Worm (Caenorhabditis elegans): ENCODE results near the gene R07B7.8.

Gene R07B7.8

ce11 chrV:12059719-12060118 is 24.4 kb downstream of the R07B7.8 start, which contains the start of gene R07B7.2:
R07B7.2 (minus strand) TSS chrV:12059753.
- no peak for TF ChIP-seq ces-1 (GFP tag; optimal IDR thresholded peaks at IDR 0.05)
- TF ChIP-seq lin-13 (tag; optimal IDR thresholded peaks at IDR 0.05): no peak
- TF ChIP-seq zip-8 (tag; optimal IDR thresholded peaks at IDR 0.05): peak; percentile 75
- no peak for TF ChIP-seq mls-2 (tag; optimal IDR thresholded peaks at IDR 0.05)
- no peak for TF ChIP-seq elt-3 (tag; optimal IDR thresholded peaks at IDR 0.05)
- no peak for TF ChIP-seq flh-1 (GFP tag; optimal IDR thresholded peaks at IDR 0.05)

- no peak for TF ChIP-seq mep-1 (tag; optimal IDR thresholded peaks at IDR 0.05)
- TF ChIP-seq lin-13 (tag; optimal IDR thresholded peaks at IDR 0.05): no peak
- TF ChIP-seq lin-32 (GFP tag; optimal IDR thresholded peaks at IDR 0.05): no peak
- TF ChIP-seq elt-1 (tag; optimal IDR thresholded peaks at IDR 0.05; ENCODE audit: borderline replicate concordance, insufficient read depth): no peak
- TF ChIP-seq nhr-2 (tag; optimal IDR thresholded peaks at IDR 0.05): no peak
- no peak for TF ChIP-seq cnd-1 (tag; optimal IDR thresholded peaks at IDR 0.05)
- no peak for TF ChIP-seq tbx-8 (GFP tag; optimal IDR thresholded peaks at IDR 0.05)
- no peak for TF ChIP-seq flh-1 (GFP tag; optimal IDR thresholded peaks at IDR 0.05)
These were observed 30.5 kb downstream of the R07B7.8 start, which contains the start of gene F10C2.7 for ce11 chrV:12053598-12053997. F10C2.7 (plus strand) TSS chrV:12053898.

ce11 chrV:12048445-12048844 is 35.7 kb downstream of the R07B7.8 start, which contains the start of gene dars-2:
dars-2 (plus strand) TSS chrV:12048745.
- no peak for TF ChIP-seq bed-3 (GFP tag; optimal IDR thresholded peaks at IDR 0.05)
- no peak for TF ChIP-seq zip-8 (tag; optimal IDR thresholded peaks at IDR 0.05)
- no peak for TF ChIP-seq sem-2 (GFP tag; optimal IDR thresholded peaks at IDR 0.05)

- TF ChIP-seq nhr-76 (tag; optimal IDR thresholded peaks at IDR 0.05) (no peak), hlh-1 (tag; optimal IDR thresholded peaks at IDR 0.05) (no peak), pha-4 (tag; optimal IDR thresholded peaks at IDR 0.05) (no peak), lin-13 (tag; optimal IDR thresholded peaks at IDR 0.05) (no peak), elt-1 (tag; optimal IDR thresholded peaks at IDR 0.05; ENCODE audit: borderline replicate concordance, insufficient read depth) (no peak), cnd-1 (tag; optimal IDR thresholded peaks at IDR 0.05) (no peak)
These were observed 36.4 kb downstream of the R07B7.8 start for ce11 chrV:12047735-12048134.

- TF ChIP-seq elt-3 (tag; optimal IDR thresholded peaks at IDR 0.05) (no peak), lin-13 (tag; optimal IDR thresholded peaks at IDR 0.05) (no peak), blmp-1 (tag; optimal IDR thresholded peaks at IDR 0.05) (no peak), mls-2 (tag; optimal IDR thresholded peaks at IDR 0.05) (no peak), ces-1 (GFP tag; optimal IDR thresholded peaks at IDR 0.05) (no peak), ceh-43 (GFP tag; optimal IDR thresholded peaks at IDR 0.05) (no peak), flh-1 (GFP tag; optimal IDR thresholded peaks at IDR 0.05) (no peak), mab-5 (tag; optimal IDR thresholded peaks at IDR 0.05) (no peak), ztf-11 (tag; optimal IDR thresholded peaks at IDR 0.05) (no peak), mep-1 (tag; optimal IDR thresholded peaks at IDR 0.05) (no peak), ham-2 (GFP tag; optimal IDR thresholded peaks at IDR 0.05) (no peak), drap-1 (GFP tag; optimal IDR thresholded peaks at IDR 0.05) (no peak), elt-1 (tag; optimal IDR thresholded peaks at IDR 0.05; ENCODE audit: borderline replicate concordance, insufficient read depth) (no peak), unc-120 (tag; optimal IDR thresholded peaks at IDR 0.05; ENCODE audit: poor library complexity, severe bottlenecking) (no peak), zip-8 (tag; optimal IDR thresholded peaks at IDR 0.05) (no peak), ceh-83 (GFP tag; optimal IDR thresholded peaks at IDR 0.05) (no peak), tbx-8 (GFP tag; optimal IDR thresholded peaks at IDR 0.05) (no peak)
These were observed 39.0 kb downstream of the R07B7.8 start, which contains the start of gene F10C2.5 for ce11 chrV:12045132-12045531. F10C2.5 (plus strand) TSS chrV:12045432.

- no peak for TF ChIP-seq drap-1 (GFP tag; optimal IDR thresholded peaks at IDR 0.05)
- no peak for TF ChIP-seq unc-62 (GFP tag; optimal IDR thresholded peaks at IDR 0.05)
- TF ChIP-seq snpc-4 (tag; optimal IDR thresholded peaks at IDR 0.05): no peak
- TF ChIP-seq blmp-1 (tag; optimal IDR thresholded peaks at IDR 0.05): no peak
- TF ChIP-seq sem-2 (GFP tag; optimal IDR thresholded peaks at IDR 0.05): no peak
- no peak for TF ChIP-seq elt-1 (tag; optimal IDR thresholded peaks at IDR 0.05; ENCODE audit: borderline replicate concordance, insufficient read depth)
- TF ChIP-seq mep-1 (tag; optimal IDR thresholded peaks at IDR 0.05): peak; percentile 53
- TF ChIP-seq pha-4 (tag; optimal IDR thresholded peaks at IDR 0.05): no peak
- no peak for TF ChIP-seq nhr-28 (tag; optimal IDR thresholded peaks at IDR 0.05)
- no peak for TF ChIP-seq lin-13 (tag; optimal IDR thresholded peaks at IDR 0.05)
- no peak for TF ChIP-seq unc-39 (tag; optimal IDR thresholded peaks at IDR 0.05)
- peak; percentile 61 for TF ChIP-seq ceh-39 (tag; optimal IDR thresholded peaks at IDR 0.05)
- TF ChIP-seq zip-8 (tag; optimal IDR thresholded peaks at IDR 0.05): no peak
- TF ChIP-seq ceh-43 (GFP tag; optimal IDR thresholded peaks at IDR 0.05): no peak
- no peak for TF ChIP-seq ztf-11 (tag; optimal IDR thresholded peaks at IDR 0.05)
- TF ChIP-seq M03D4.4 (tag; optimal IDR thresholded peaks at IDR 0.05): no peak
- no peak for TF ChIP-seq cnd-1 (tag; optimal IDR thresholded peaks at IDR 0.05)
- no peak for TF ChIP-seq unc-120 (tag; optimal IDR thresholded peaks at IDR 0.05; ENCODE audit: poor library complexity, severe bottlenecking)
- TF ChIP-seq lsy-2 (tag; optimal IDR thresholded peaks at IDR 0.05): peak; percentile 39
- TF ChIP-seq ham-2 (GFP tag; optimal IDR thresholded peaks at IDR 0.05): no peak
- TF ChIP-seq nhr-2 (tag; optimal IDR thresholded peaks at IDR 0.05): peak; percentile 13
- TF ChIP-seq lin-32 (GFP tag; optimal IDR thresholded peaks at IDR 0.05): no peak
- TF ChIP-seq ces-1 (GFP tag; optimal IDR thresholded peaks at IDR 0.05): no peak
- TF ChIP-seq nhr-76 (tag; optimal IDR thresholded peaks at IDR 0.05): no peak
- TF ChIP-seq flh-1 (GFP tag; optimal IDR thresholded peaks at IDR 0.05): no peak
- TF ChIP-seq sptf-1 (tag; optimal IDR thresholded peaks at IDR 0.05): no peak
- TF ChIP-seq mab-5 (tag; optimal IDR thresholded peaks at IDR 0.05): no peak
- no peak for TF ChIP-seq tbx-8 (GFP tag; optimal IDR thresholded peaks at IDR 0.05)
- no peak for TF ChIP-seq elt-3 (tag; optimal IDR thresholded peaks at IDR 0.05)
These were observed 43.1 kb downstream of the R07B7.8 start, which contains the start of the genes kup-1 and F10C2.4 for ce11 chrV:12040823-12041606. kup-1 (minus strand) TSS chrV:12040873. F10C2.4 (plus strand) TSS chrV:12041556.
